Fruit fly (Drosophila melanogaster): ENCODE results near the gene CG18231.
A peak's percentile ranks its signal among the peaks of the same experiment; 100 is the strongest.

CG18231 gene

dm6 chr3L:18625786-18626185, 18.5 kb downstream of the CG18231 start, which contains the start of gene MYPT-75D:
MYPT-75D (plus strand) TSS chr3L:18625959.
- no peak for TF ChIP-seq Snoo (tag; optimal IDR thresholded peaks at IDR 0.05)
- TF ChIP-seq rn (GFP tag; IDR thresholded peaks at IDR 0.05) = no peak
- peak; percentile 9; the same call in 1 of the 2 replicates for TF ChIP-seq Ets98B (GFP tag; IDR thresholded peaks at IDR 0.05)
- peak; percentile 3 for TF ChIP-seq EcR (GFP tag; optimal IDR thresholded peaks at IDR 0.05)
- peak; percentile 22; the same call in 1 of the 2 replicates for TF ChIP-seq CG12605 (GFP tag; IDR thresholded peaks at IDR 0.05)
- no peak for TF ChIP-seq CG8301 (tag; optimal IDR thresholded peaks at IDR 0.05)
- no peak for TF ChIP-seq Pif1B (GFP tag; optimal IDR thresholded peaks at IDR 0.05)
- TF ChIP-seq CG9948 (tag; optimal IDR thresholded peaks at IDR 0.05) = no peak

- TF ChIP-seq CG32121 (GFP tag; IDR thresholded peaks at IDR 0.05) (peak; percentile 72), CG4496 (GFP tag; IDR thresholded peaks at IDR 0.05) (peak; percentile 66; the same call in 1 of the 3 replicates), CG8159 (tag; optimal IDR thresholded peaks at IDR 0.05) (no peak), Pif1B (GFP tag; optimal IDR thresholded peaks at IDR 0.05) (no peak), rn (GFP tag; IDR thresholded peaks at IDR 0.05) (0 out of 2 replicates have a peak, but pooled peaks have one; percentile 7), Snoo (tag; optimal IDR thresholded peaks at IDR 0.05) (no peak), CG34367 (tag; optimal IDR thresholded peaks at IDR 0.05) (no peak), gl (tag; optimal IDR thresholded peaks at IDR 0.05) (no peak), Pif1A (GFP tag; optimal IDR thresholded peaks at IDR 0.05) (peak; percentile 49), CG9948 (tag; optimal IDR thresholded peaks at IDR 0.05) (peak; percentile 2), fd96Ca (GFP tag; IDR thresholded peaks at IDR 0.05) (peak; percentile 61; the same call in 1 of the 3 replicates), Ets98B (GFP tag; IDR thresholded peaks at IDR 0.05) (peak; percentile 55), CG8301 (tag; optimal IDR thresholded peaks at IDR 0.05) (peak; percentile 42), CG13204 (GFP tag; optimal IDR thresholded peaks at IDR 0.05) (no peak), CG17806 (tag; optimal IDR thresholded peaks at IDR 0.05) (no peak), CG12605 (GFP tag; IDR thresholded peaks at IDR 0.05) (peak; percentile 30; the same call in 1 of the 2 replicates), CG10348 (GFP tag; IDR thresholded peaks at IDR 0.05) (no peak), CG14655 (GFP tag; optimal IDR thresholded peaks at IDR 0.05) (peak; percentile 44), CG15710 (tag; optimal IDR thresholded peaks at IDR 0.05) (no peak), D1 (tag; optimal IDR thresholded peaks at IDR 0.05) (no peak), EcR (GFP tag; optimal IDR thresholded peaks at IDR 0.05) (no peak)
Observed at dm6 chr3L:18626451-18627079, 19.3 kb downstream of the CG18231 start.

- peak; percentile 13; the same call in 1 of the 2 replicates for TF ChIP-seq CG12605 (GFP tag; IDR thresholded peaks at IDR 0.05)
- TF ChIP-seq CG9948 (tag; optimal IDR thresholded peaks at IDR 0.05) = no peak
- TF ChIP-seq CG8301 (tag; optimal IDR thresholded peaks at IDR 0.05) = peak; percentile 66
- TF ChIP-seq CG10348 (GFP tag; IDR thresholded peaks at IDR 0.05) = no peak
- no peak; the same call in 2 of the 3 replicates for TF ChIP-seq CG4496 (GFP tag; IDR thresholded peaks at IDR 0.05)
- TF ChIP-seq CG15710 (tag; optimal IDR thresholded peaks at IDR 0.05) = no peak
- TF ChIP-seq CG13204 (GFP tag; optimal IDR thresholded peaks at IDR 0.05) = peak; percentile 58
- TF ChIP-seq CG14655 (GFP tag; optimal IDR thresholded peaks at IDR 0.05) = peak; percentile 73
- no peak for TF ChIP-seq D1 (tag; optimal IDR thresholded peaks at IDR 0.05)
Observed at dm6 chr3L:18627657-18628455, 20.6 kb downstream of the CG18231 start.

dm6 chr3L:18628458-18628857, 21.2 kb downstream of the CG18231 start:
- no peak for TF ChIP-seq CG12605 (GFP tag; IDR thresholded peaks at IDR 0.05)
- no peak for TF ChIP-seq EcR (GFP tag; optimal IDR thresholded peaks at IDR 0.05)

- TF ChIP-seq CG17806 (tag; optimal IDR thresholded peaks at IDR 0.05) = no peak
- no peak for TF ChIP-seq D1 (tag; optimal IDR thresholded peaks at IDR 0.05)
- TF ChIP-seq CG13204 (GFP tag; optimal IDR thresholded peaks at IDR 0.05) = no peak
- TF ChIP-seq fd96Ca (GFP tag; IDR thresholded peaks at IDR 0.05) = no peak
- TF ChIP-seq Ets98B (GFP tag; IDR thresholded peaks at IDR 0.05) = no peak
- TF ChIP-seq CG12605 (GFP tag; IDR thresholded peaks at IDR 0.05) = no peak
Observed at dm6 chr3L:18629874-18630273, 22.6 kb downstream of the CG18231 start.

- TF ChIP-seq CG8159 (tag; optimal IDR thresholded peaks at IDR 0.05) (no peak), CG15710 (tag; optimal IDR thresholded peaks at IDR 0.05) (no peak), CG17806 (tag; optimal IDR thresholded peaks at IDR 0.05) (no peak), CG4496 (GFP tag; IDR thresholded peaks at IDR 0.05) (no peak), CG34367 (tag; optimal IDR thresholded peaks at IDR 0.05) (no peak), Ets98B (GFP tag; IDR thresholded peaks at IDR 0.05) (no peak), CG14655 (GFP tag; optimal IDR thresholded peaks at IDR 0.05) (no peak), CG32121 (GFP tag; IDR thresholded peaks at IDR 0.05) (no peak), D1 (tag; optimal IDR thresholded peaks at IDR 0.05) (no peak), CG12605 (GFP tag; IDR thresholded peaks at IDR 0.05) (no peak)
Observed at dm6 chr3L:18632187-18632635, 24.9 kb downstream of the CG18231 start.
